Fruit fly (Drosophila melanogaster) whole organism, prepupa: Measurements from ENCODE around the gene CG42685.

Experiments
- Blimp-1 ChIP-seq: fragments of 200-800 bp; sonication (Bioruptor generic); optimal IDR thresholded peaks from 3 replicates; lab custom pipeline; 2017; ENCODE audit warnings: missing biosample characterization, missing genetic modification characterization, mild to moderate bottlenecking, moderate library complexity, missing genetic modification reagents
- CG16779 ChIP-seq: fragments of 200-800 bp; sonication (Bioruptor generic); optimal IDR thresholded peaks from 3 replicates; lab custom pipeline; 2017; ENCODE audit warnings: missing biosample characterization, mild to moderate bottlenecking, missing genetic modification characterization
- CG3032 ChIP-seq: fragments of 200-800 bp; optimal IDR thresholded peaks from 2 replicates; lab custom pipeline; 2019; ENCODE audit warnings: missing biosample characterization, mild to moderate bottlenecking, missing genetic modification characterization, moderate library complexity
- CG31627 ChIP-seq: fragments of 200-800 bp; sonication (Bioruptor generic); optimal IDR thresholded peaks from 3 replicates; lab custom pipeline; 2016; ENCODE audit warnings: missing biosample characterization, missing genetic modification characterization
- CG34406 ChIP-seq: fragments of 200-800 bp; sonication (Bioruptor generic); optimal IDR thresholded peaks from 3 replicates; lab custom pipeline; 2016; ENCODE audit warnings: missing biosample characterization, missing genetic modification characterization
- CG3919 ChIP-seq: fragments of 200-800 bp; sonication (Bioruptor generic); optimal IDR thresholded peaks from 3 replicates; lab custom pipeline; 2016; ENCODE audit warnings: missing biosample characterization, missing genetic modification characterization
- CG4318 ChIP-seq: fragments of 200-800 bp; sonication (Bioruptor generic); optimal IDR thresholded peaks from 3 replicates; lab custom pipeline; 2017; ENCODE audit warnings: missing biosample characterization, mild to moderate bottlenecking, missing genetic modification characterization
- CG6163 ChIP-seq: fragments of 200-800 bp; sonication (Bioruptor generic); IDR thresholded peaks from 3 replicates; pipeline ENCODE4 v1.3.6; 2022; ENCODE audit warnings: missing biosample characterization, missing genetic modification characterization
- CG7368 ChIP-seq: fragments of 200-800 bp; sonication (Bioruptor generic); optimal IDR thresholded peaks from 3 replicates; lab custom pipeline; 2016; ENCODE audit warnings: missing biosample characterization, missing genetic modification characterization
- CG8319 ChIP-seq: fragments of 200-800 bp; sonication (Bioruptor generic); optimal IDR thresholded peaks from 3 replicates; lab custom pipeline; 2016; ENCODE audit warnings: missing biosample characterization, missing genetic modification characterization
- CG9139 ChIP-seq: fragments of 200-800 bp; sonication (Bioruptor generic); optimal IDR thresholded peaks from 3 replicates; lab custom pipeline; 2017; ENCODE audit warnings: missing biosample characterization, mild to moderate bottlenecking, missing genetic modification characterization
- Eip75B ChIP-seq: fragments of 200-800 bp; sonication (Bioruptor generic); optimal IDR thresholded peaks from 3 replicates; lab custom pipeline; 2016; ENCODE audit warnings: missing biosample characterization, missing genetic modification characterization
- Eip78C ChIP-seq: fragments of 200-800 bp; sonication (Bioruptor generic); peaks from one replicate; lab custom pipeline; 2016; ENCODE audit warnings: missing biosample characterization, missing genetic modification characterization
- Eip93F ChIP-seq: fragments of 200-800 bp; sonication (Bioruptor generic); optimal IDR thresholded peaks from 2 replicates; lab custom pipeline; 2016; ENCODE audit warnings: missing biosample characterization, mild to moderate bottlenecking, missing genetic modification characterization
- Ets96B ChIP-seq: fragments of 200-800 bp; optimal IDR thresholded peaks from 2 replicates; lab custom pipeline; 2019; ENCODE audit warnings: missing biosample characterization, mild to moderate bottlenecking, missing genetic modification characterization, moderate library complexity
- Gug ChIP-seq: fragments of 200-800 bp; sonication (Bioruptor generic); IDR thresholded peaks from 2 replicates; pipeline ENCODE4 v1.3.6; 2022; ENCODE audit warnings: missing biosample characterization, missing genetic modification characterization
- Hr38 ChIP-seq: sonication (Bioruptor generic); optimal IDR thresholded peaks from 2 replicates; lab custom pipeline; 2016; ENCODE audit warnings: missing biosample characterization, missing genetic modification characterization
- Hr39 ChIP-seq: fragments of 200-800 bp; sonication (Bioruptor generic); optimal IDR thresholded peaks from 2 replicates; lab custom pipeline; 2016; ENCODE audit warnings: missing biosample characterization, missing genetic modification characterization
- Hr4 ChIP-seq: fragments of 200-800 bp; sonication (Bioruptor generic); optimal IDR thresholded peaks from 3 replicates; lab custom pipeline; 2016; ENCODE audit warnings: missing biosample characterization, missing genetic modification characterization
- Lpt ChIP-seq: fragments of 200-800 bp; sonication (Bioruptor generic); optimal IDR thresholded peaks from 3 replicates; lab custom pipeline; 2016; ENCODE audit warnings: missing biosample characterization, missing genetic modification characterization
- Met ChIP-seq: fragments of 200-800 bp; sonication (Bioruptor generic); optimal IDR thresholded peaks from 3 replicates; lab custom pipeline; 2016; ENCODE audit warnings: missing biosample characterization, missing genetic modification characterization
- OdsH ChIP-seq: fragments of 200-800 bp; sonication (Bioruptor generic); optimal IDR thresholded peaks from 3 replicates; lab custom pipeline; 2016; ENCODE audit warnings: missing biosample characterization, missing genetic modification characterization
- Smox ChIP-seq: fragments of 200-800 bp; sonication (Bioruptor generic); optimal IDR thresholded peaks from 3 replicates; lab custom pipeline; 2016; ENCODE audit warnings: missing biosample characterization, missing genetic modification characterization
- Sox102F ChIP-seq: fragments of 200-800 bp; sonication (Bioruptor generic); optimal IDR thresholded peaks from 2 replicates; lab custom pipeline; 2016; ENCODE audit warnings: missing biosample characterization, mild to moderate bottlenecking, missing genetic modification characterization
- Sox14 ChIP-seq: fragments of 200-800 bp; sonication (Bioruptor generic); optimal IDR thresholded peaks from 3 replicates; lab custom pipeline; 2016; ENCODE audit warnings: missing biosample characterization, missing genetic modification characterization
- achi ChIP-seq: fragments of 200-800 bp; sonication (Bioruptor generic); optimal IDR thresholded peaks from 3 replicates; lab custom pipeline; 2016; ENCODE audit warnings: missing biosample characterization, missing genetic modification characterization
- cyc ChIP-seq: fragments of 200-800 bp; sonication (Bioruptor generic); optimal IDR thresholded peaks from 3 replicates; lab custom pipeline; 2016; ENCODE audit warnings: missing biosample characterization, missing genetic modification characterization
- dac ChIP-seq: fragments of 200-800 bp; sonication (Bioruptor generic); optimal IDR thresholded peaks from 2 replicates; lab custom pipeline; 2017; ENCODE audit warnings: missing biosample characterization, mild to moderate bottlenecking, missing genetic modification characterization
- dsx ChIP-seq: fragments of 200-800 bp; optimal IDR thresholded peaks from 3 replicates; lab custom pipeline; 2019; ENCODE audit warnings: missing biosample characterization, mild to moderate bottlenecking, missing genetic modification characterization, moderate library complexity; ENCODE audit not compliant: poor library complexity, severe bottlenecking
- eg ChIP-seq: fragments of 200-800 bp; sonication (Bioruptor generic); IDR thresholded peaks from 3 replicates; pipeline ENCODE4 v1.3.6; 2022; ENCODE audit warnings: missing biosample characterization, missing genetic modification characterization
- fd59A ChIP-seq: fragments of 200-800 bp; sonication (Bioruptor generic); optimal IDR thresholded peaks from 2 replicates; lab custom pipeline; 2017; ENCODE audit warnings: missing biosample characterization, mild to moderate bottlenecking, missing genetic modification characterization, missing genetic modification reagents
- fkh ChIP-seq: fragments of 200-800 bp; sonication (Bioruptor generic); optimal IDR thresholded peaks from 3 replicates; lab custom pipeline; 2017; ENCODE audit warnings: missing biosample characterization, mild to moderate bottlenecking, missing genetic modification characterization, moderate library complexity
- lz ChIP-seq: fragments of 200-800 bp; sonication (Bioruptor generic); optimal IDR thresholded peaks from 3 replicates; lab custom pipeline; 2016; ENCODE audit warnings: missing biosample characterization, missing genetic modification characterization
- net ChIP-seq: fragments of 200-800 bp; sonication (Bioruptor generic); optimal IDR thresholded peaks from 3 replicates; lab custom pipeline; 2016; ENCODE audit warnings: missing biosample characterization, missing genetic modification characterization
- pdm3 ChIP-seq: fragments of 200-800 bp; sonication (Bioruptor generic); optimal IDR thresholded peaks from 3 replicates; lab custom pipeline; 2016; ENCODE audit warnings: missing biosample characterization, missing genetic modification characterization
- ss ChIP-seq, 2 experiments: fragments of 200-800 bp; sonication (Bioruptor generic); optimal IDR thresholded peaks; 2 replicates in 1 of 2; 3 replicates in 1 of 2; lab custom pipeline; 2017 to 2018; ENCODE audit warnings: mild to moderate bottlenecking in 2 of 2, missing biosample characterization in 2 of 2, missing genetic modification characterization in 2 of 2, moderate library complexity in 1 of 2
- svp ChIP-seq: fragments of 200-800 bp; sonication (Bioruptor generic); peaks from one replicate; lab custom pipeline; 2016; ENCODE audit warnings: missing biosample characterization, missing genetic modification characterization
- vri ChIP-seq: fragments of 200-800 bp; sonication (Bioruptor generic); optimal IDR thresholded peaks from 3 replicates; lab custom pipeline; 2016; ENCODE audit warnings: missing biosample characterization, mild to moderate bottlenecking, missing genetic modification characterization

CG42685 gene

dm6 chr2L:14687359-14687758, 42.6 kb downstream of the CG42685 start:
- TF ChIP-seq CG4318 (GFP tag; lab: Kevin White, UChicago) (no peak), CG8319 (no peak), dsx (GFP tag; lab: Kevin White, UChicago) (no peak), cyc (GFP tag; lab: Kevin White, UChicago) (no peak), Blimp-1 (no peak), Ets96B (tag; lab: Kevin White, UChicago) (no peak)
- TF ChIP-seq, all 60 proteins: peak for 0

dm6 chr2L:14685637-14686232, 44.2 kb downstream of the CG42685 start:
- no peak for TF ChIP-seq Hr39 (GFP tag; lab: Kevin White, UChicago)
- TF ChIP-seq Eip78C (GFP tag; lab: Kevin White, UChicago) = peak; percentile 30
- peak; percentile 99 for TF ChIP-seq fkh (GFP tag; lab: Kevin White, UChicago)
- no peak for TF ChIP-seq lz
- TF ChIP-seq vri (GFP tag; lab: Kevin White, UChicago) = peak; percentile 76

DNA sequence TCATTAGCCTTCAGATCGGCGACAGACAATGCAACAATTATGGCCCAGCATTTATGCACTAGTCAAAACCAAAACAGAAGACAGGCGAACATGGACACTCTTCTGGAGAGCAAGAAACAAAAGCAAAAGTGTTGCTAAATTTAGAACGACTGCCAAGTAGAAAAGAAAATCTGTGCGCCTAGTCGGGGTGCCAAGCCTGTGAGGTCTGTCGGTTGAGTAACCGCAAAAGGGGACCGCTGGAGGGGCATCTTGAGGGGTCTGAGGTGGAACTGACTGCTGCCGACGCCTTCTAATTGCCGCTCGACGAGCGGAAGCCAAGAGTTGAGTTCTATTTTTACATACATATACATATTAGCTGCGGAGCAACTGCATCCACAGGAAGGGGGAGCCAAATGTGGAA, 45.0 kb downstream of the CG42685 start:
- TF ChIP-seq fd59A (no peak), CG3032 (tag; lab: Kevin White, UChicago) (no peak), Eip78C (GFP tag; lab: Kevin White, UChicago) (peak; percentile 37), CG9139 (GFP tag; lab: Kevin White, UChicago) (no peak)

dm6 chr2L:14683596-14683995, 46.4 kb downstream of the CG42685 start:
- no peak for TF ChIP-seq Lpt
- TF ChIP-seq pdm3 (GFP tag; lab: Kevin White, UChicago) = no peak
- no peak for TF ChIP-seq Gug (GFP tag; lab: Robert Waterston, UW)
- no peak for TF ChIP-seq CG31627
- TF ChIP-seq fd59A = no peak
- TF ChIP-seq vri (GFP tag; lab: Kevin White, UChicago) = no peak
- no peak for TF ChIP-seq Met
- TF ChIP-seq CG6163 (GFP tag; lab: Robert Waterston, UW) = peak; percentile 27; the same call in 1 of the 3 replicates
- TF ChIP-seq CG7368 = no peak
- TF ChIP-seq eg (GFP tag; lab: Robert Waterston, UW) = 0 out of 3 replicates have a peak, but pooled peaks have one; percentile 6
- no peak for TF ChIP-seq Hr38 (GFP tag; lab: Kevin White, UChicago)
- TF ChIP-seq Smox = no peak

DNA sequence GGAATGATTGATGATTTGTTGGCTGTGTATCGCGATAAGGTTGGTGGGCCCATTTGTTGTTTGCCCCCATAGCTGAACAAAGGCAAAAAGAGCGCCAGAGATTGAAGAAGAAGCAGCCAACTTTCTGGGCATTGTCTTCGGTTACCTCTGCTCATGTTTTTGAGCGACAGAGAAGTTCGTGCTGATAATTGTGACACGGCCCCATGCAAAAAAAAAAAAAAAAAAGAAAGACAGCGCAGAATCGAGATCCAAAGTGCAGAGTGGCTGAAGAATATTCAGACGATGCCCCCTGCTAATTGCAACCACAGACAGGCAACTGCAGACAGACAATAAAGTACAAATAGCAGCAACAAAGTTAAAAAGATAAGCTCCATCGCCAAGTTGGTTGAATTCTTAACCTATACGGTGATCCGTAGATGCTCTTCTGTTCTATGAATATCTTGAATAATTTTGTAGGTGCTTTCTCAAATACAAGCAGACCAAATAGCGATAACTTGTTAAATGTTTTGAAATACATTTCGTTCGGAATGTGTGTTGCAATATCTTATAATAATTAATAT, 47.6 kb downstream of the CG42685 start:
- TF ChIP-seq Sox14 (GFP tag; lab: Kevin White, UChicago) (peak; percentile 37), Eip78C (GFP tag; lab: Kevin White, UChicago) (peak; percentile 7), Smox (no peak), dac (GFP tag; lab: Kevin White, UChicago) (no peak), ss (GFP tag; optimal IDR thresholded peaks at IDR 0.05; lab: Kevin White, UChicago) (peak in 1 of 2 experiments; percentile 79), CG3919 (GFP tag; lab: Kevin White, UChicago) (peak; percentile 28), Hr4 (GFP tag; lab: Kevin White, UChicago) (no peak), pdm3 (GFP tag; lab: Kevin White, UChicago) (no peak), lz (no peak), vri (GFP tag; lab: Kevin White, UChicago) (no peak), Eip93F (no peak), CG4318 (GFP tag; lab: Kevin White, UChicago) (no peak), Eip75B (GFP tag; lab: Kevin White, UChicago) (no peak), eg (GFP tag; lab: Robert Waterston, UW) (no peak), CG16779 (tag; lab: Kevin White, UChicago) (no peak), Hr38 (GFP tag; lab: Kevin White, UChicago) (no peak), CG9139 (GFP tag; lab: Kevin White, UChicago) (peak; percentile 20), dsx (GFP tag; lab: Kevin White, UChicago) (peak; percentile 82), net (GFP tag; lab: Kevin White, UChicago) (no peak), svp (GFP tag; lab: Kevin White, UChicago) (peak; percentile 92), Blimp-1 (no peak), CG34406 (GFP tag; lab: Kevin White, UChicago) (no peak), Sox102F (no peak), CG6163 (GFP tag; lab: Robert Waterston, UW) (no peak; the same call in 2 of the 3 replicates), achi (GFP tag; lab: Kevin White, UChicago) (no peak), OdsH (no peak)
